Worm (Caenorhabditis elegans) whole organism, L4 larva: ENCODE results near the gene lido-15.

Experiments used
- D1046.2 ChIP-seq: fragments of 200-800 bp; sonication (Bioruptor generic); IDR thresholded peaks from 2 replicates; pipeline ENCODE4 v1.3.6; 2022; ENCODE audit warnings: missing genetic modification characterization, missing compliant biosample characterization
- F44E2.7 ChIP-seq: fragments of 200-800 bp; sonication (Bioruptor generic); IDR thresholded peaks from 2 replicates; pipeline ENCODE4 v2.1.2; 2022; ENCODE audit warnings: missing genetic modification characterization, missing compliant biosample characterization
- T26A8.4 ChIP-seq: fragments of 200-800 bp; sonication (Bioruptor generic); IDR thresholded peaks from 2 replicates; pipeline ENCODE4 v1.3.6; 2022; ENCODE audit warnings: missing genetic modification characterization, missing compliant biosample characterization
- Y48G9A.11 ChIP-seq: fragments of 200-800 bp; sonication (Bioruptor generic); IDR thresholded peaks from 2 replicates; pipeline ENCODE4 v1.3.6; 2022; ENCODE audit warnings: missing genetic modification reagents, missing genetic modification characterization, missing compliant biosample characterization
- Y5F2A.4 ChIP-seq: fragments of 200-800 bp; sonication (Bioruptor generic); optimal IDR thresholded peaks from 2 replicates; lab custom pipeline; 2018; ENCODE audit warnings: mild to moderate bottlenecking, missing genetic modification characterization, missing compliant biosample characterization
- Y75B8A.6 ChIP-seq: fragments of 200-800 bp; sonication (Bioruptor generic); IDR thresholded peaks from 2 replicates; pipeline ENCODE4 v1.3.6; 2022; ENCODE audit warnings: missing genetic modification reagents, missing genetic modification characterization, missing compliant biosample characterization
- ZK546.5 ChIP-seq, 2 experiments: sonication (generic microtip); optimal IDR thresholded peaks; 2 replicates each; lab custom pipeline; 2017; ENCODE audit warnings: missing biosample characterization in 2 of 2, missing genetic modification characterization in 2 of 2
- aly-2 ChIP-seq: sonication (generic microtip); optimal IDR thresholded peaks from 2 replicates; lab custom pipeline; 2018; ENCODE audit warnings: missing biosample characterization, missing genetic modification characterization
- ama-1 ChIP-seq: fragments of 150-350 bp; optimal IDR thresholded peaks from 2 replicates; lab custom pipeline; 2014; ENCODE audit warnings: inconsistent platforms, mixed read lengths
- arid-1 ChIP-seq: fragments of 200-800 bp; sonication (Bioruptor generic); conservative IDR thresholded peaks from 2 replicates; pipeline ENCODE4 v1.3.6; 2022; ENCODE audit warnings: missing genetic modification reagents, missing genetic modification characterization, missing compliant biosample characterization
- attf-4 ChIP-seq: sonication (generic microtip); optimal IDR thresholded peaks from 3 replicates; lab custom pipeline; 2017; ENCODE audit warnings: missing biosample characterization, missing genetic modification characterization
- ceh-28 ChIP-seq: fragments of 150-350 bp; optimal IDR thresholded peaks from 2 replicates; lab custom pipeline; 2014; ENCODE audit warnings: missing biosample characterization, missing genetic modification reagents, missing genetic modification characterization
- ceh-32 ChIP-seq: sonication (generic microtip); optimal IDR thresholded peaks from 2 replicates; lab custom pipeline; 2016; ENCODE audit warnings: mild to moderate bottlenecking, missing genetic modification characterization, missing compliant biosample characterization; ENCODE audit not compliant: poor library complexity
- ceh-44 ChIP-seq: fragments of 200-800 bp; sonication (Bioruptor generic); IDR thresholded peaks from 2 replicates; pipeline ENCODE4 v1.3.6; 2022; ENCODE audit warnings: missing genetic modification reagents, missing genetic modification characterization, missing compliant biosample characterization
- ceh-62 ChIP-seq: sonication (generic microtip); optimal IDR thresholded peaks from 2 replicates; lab custom pipeline; 2017; ENCODE audit warnings: missing biosample characterization, missing genetic modification characterization
- ceh-82 ChIP-seq: sonication (generic microtip); optimal IDR thresholded peaks from 2 replicates; lab custom pipeline; 2017; ENCODE audit warnings: missing biosample characterization, missing genetic modification characterization
- cey-2 ChIP-seq: sonication (generic microtip); optimal IDR thresholded peaks from 3 replicates; lab custom pipeline; 2017; ENCODE audit warnings: missing genetic modification characterization, mild to moderate bottlenecking, missing compliant biosample characterization, antibody characterized with exemption, borderline replicate concordance; ENCODE audit not compliant: insufficient read depth
- ctbp-1 ChIP-seq: fragments of 200-800 bp; sonication (Bioruptor generic); IDR thresholded peaks from 2 replicates; pipeline ENCODE4 v1.3.6; 2022; ENCODE audit warnings: missing genetic modification reagents, missing genetic modification characterization, missing compliant biosample characterization
- daf-16 ChIP-seq, 3 experiments: sonication (generic microtip); optimal IDR thresholded peaks; 2 replicates each; lab custom pipeline; 2016 to 2017; ENCODE audit warnings: missing genetic modification characterization in 3 of 3, missing genetic modification reagents in 3 of 3, mild to moderate bottlenecking in 2 of 3, missing compliant biosample characterization in 2 of 3, missing biosample characterization in 1 of 3, moderate library complexity in 1 of 3
- daf-19 ChIP-seq: fragments of 200-800 bp; sonication (Bioruptor generic); conservative IDR thresholded peaks from 2 replicates; pipeline ENCODE4 v1.3.6; 2022; ENCODE audit warnings: missing genetic modification characterization, missing compliant biosample characterization
- daf-8 ChIP-seq: fragments of 200-800 bp; sonication (Bioruptor generic); IDR thresholded peaks from 2 replicates; pipeline ENCODE4 v1.3.6; 2022; ENCODE audit warnings: missing genetic modification characterization, missing compliant biosample characterization
- dmd-6 ChIP-seq: fragments of 200-800 bp; sonication (Bioruptor generic); IDR thresholded peaks from 2 replicates; pipeline ENCODE4 v1.3.6; 2022; ENCODE audit warnings: missing genetic modification reagents, missing genetic modification characterization, missing compliant biosample characterization
- dve-1 ChIP-seq: sonication (generic microtip); optimal IDR thresholded peaks from 2 replicates; lab custom pipeline; 2017; ENCODE audit warnings: antibody characterized with exemption, mild to moderate bottlenecking, missing genetic modification characterization, missing compliant biosample characterization; ENCODE audit not compliant: insufficient read depth
- fkh-10 ChIP-seq: fragments of 150-350 bp; optimal IDR thresholded peaks from 2 replicates; lab custom pipeline; 2014; ENCODE audit warnings: missing biosample characterization, missing genetic modification reagents, missing genetic modification characterization
- gei-8 ChIP-seq: fragments of 200-800 bp; sonication (Bioruptor generic); optimal IDR thresholded peaks from 2 replicates; lab custom pipeline; 2018; ENCODE audit warnings: mild to moderate bottlenecking, missing genetic modification characterization, missing compliant biosample characterization
- hlh-30 ChIP-seq: sonication (generic microtip); optimal IDR thresholded peaks from 2 replicates; lab custom pipeline; 2017; ENCODE audit warnings: antibody characterized with exemption, mild to moderate bottlenecking, missing genetic modification characterization, missing compliant biosample characterization; ENCODE audit not compliant: insufficient read depth
- jun-1 ChIP-seq: fragments of 150-350 bp; optimal IDR thresholded peaks from 2 replicates; lab custom pipeline; 2014; ENCODE audit warnings: missing biosample characterization, missing genetic modification reagents, missing genetic modification characterization
- lin-1 ChIP-seq: fragments of 200-800 bp; sonication (Bioruptor generic); IDR thresholded peaks from 2 replicates; pipeline ENCODE4 v1.3.6; 2022; ENCODE audit warnings: missing genetic modification reagents, missing genetic modification characterization, missing compliant biosample characterization
- lin-13 ChIP-seq: fragments of 150-350 bp; optimal IDR thresholded peaks from 2 replicates; lab custom pipeline; 2014; ENCODE audit warnings: missing biosample characterization, missing genetic modification reagents, missing genetic modification characterization
- lin-29 ChIP-seq: fragments of 200-800 bp; sonication (Bioruptor generic); IDR thresholded peaks from 2 replicates; pipeline ENCODE4 v1.3.6; 2022; ENCODE audit warnings: missing genetic modification reagents, missing genetic modification characterization, missing compliant biosample characterization
- lin-38 ChIP-seq: fragments of 200-800 bp; sonication (Bioruptor generic); IDR thresholded peaks from 2 replicates; pipeline ENCODE4 v1.3.6; 2022; ENCODE audit warnings: missing genetic modification reagents, missing genetic modification characterization, missing compliant biosample characterization
- lsy-2 ChIP-seq, 2 experiments: fragments of 150-350 bp in 1 of 2; sonication (generic microtip) in 1 of 2; optimal IDR thresholded peaks; 2 replicates each; lab custom pipeline; 2014 to 2017; ENCODE audit warnings: missing biosample characterization in 2 of 2, missing genetic modification characterization in 2 of 2
- mes-2 ChIP-seq: sonication (generic microtip); optimal IDR thresholded peaks from 2 replicates; lab custom pipeline; 2016; ENCODE audit warnings: missing genotype, mild to moderate bottlenecking, missing genetic modification characterization, missing compliant biosample characterization; ENCODE audit not compliant: poor library complexity, severe bottlenecking
- mxl-2 ChIP-seq: fragments of 200-800 bp; sonication (Bioruptor generic); conservative IDR thresholded peaks from 2 replicates; pipeline ENCODE4 v1.3.6; 2022; ENCODE audit warnings: missing genetic modification reagents, missing genetic modification characterization, missing compliant biosample characterization
- nhr-102 ChIP-seq: sonication (generic microtip); optimal IDR thresholded peaks from 2 replicates; lab custom pipeline; 2016; ENCODE audit warnings: mild to moderate bottlenecking, missing genetic modification characterization, moderate library complexity, missing compliant biosample characterization
- nhr-237 ChIP-seq: sonication (generic microtip); optimal IDR thresholded peaks from 2 replicates; lab custom pipeline; 2017; ENCODE audit warnings: missing biosample characterization, missing genetic modification characterization
- nhr-25 ChIP-seq: sonication (generic microtip); optimal IDR thresholded peaks from 2 replicates; lab custom pipeline; 2017; ENCODE audit warnings: missing genetic modification characterization, mild to moderate bottlenecking, missing compliant biosample characterization, antibody characterized with exemption, moderate library complexity, borderline replicate concordance; ENCODE audit not compliant: insufficient read depth
- nhr-41 ChIP-seq: fragments of 200-800 bp; sonication (Bioruptor generic); IDR thresholded peaks from 2 replicates; pipeline ENCODE4 v1.3.6; 2022; ENCODE audit warnings: missing genetic modification reagents, missing genetic modification characterization, missing compliant biosample characterization
- nhr-42 ChIP-seq: fragments of 200-800 bp; sonication (Bioruptor generic); IDR thresholded peaks from 2 replicates; pipeline ENCODE4 v1.3.6; 2022; ENCODE audit warnings: missing genetic modification characterization, missing compliant biosample characterization
- nhr-6 ChIP-seq: fragments of 150-350 bp; optimal IDR thresholded peaks from 2 replicates; lab custom pipeline; 2014; ENCODE audit warnings: missing biosample characterization, missing genetic modification characterization
- nhr-76 ChIP-seq: fragments of 150-350 bp; optimal IDR thresholded peaks from 2 replicates; lab custom pipeline; 2014; ENCODE audit warnings: missing biosample characterization, missing genetic modification characterization
- nhr-77 ChIP-seq: fragments of 150-350 bp; optimal IDR thresholded peaks from 2 replicates; lab custom pipeline; 2014; ENCODE audit warnings: missing biosample characterization, missing genetic modification characterization
- php-3 ChIP-seq: fragments of 200-800 bp; sonication (Bioruptor generic); IDR thresholded peaks from 2 replicates; pipeline ENCODE4 v1.3.6; 2022; ENCODE audit warnings: missing genetic modification reagents, missing genetic modification characterization, missing compliant biosample characterization
- skn-1 ChIP-seq: fragments of 150-350 bp; optimal IDR thresholded peaks from 2 replicates; lab custom pipeline; 2014; ENCODE audit warnings: missing biosample characterization, missing genetic modification characterization
- snpc-1.2 ChIP-seq: fragments of 200-800 bp; sonication (Bioruptor generic); IDR thresholded peaks from 2 replicates; pipeline ENCODE4 v1.3.6; 2022; ENCODE audit warnings: missing genetic modification reagents, missing genetic modification characterization, missing compliant biosample characterization
- spr-1 ChIP-seq: sonication (generic microtip); optimal IDR thresholded peaks from 2 replicates; lab custom pipeline; 2016; ENCODE audit warnings: mild to moderate bottlenecking, missing genetic modification characterization, missing compliant biosample characterization
- zag-1 ChIP-seq: fragments of 150-350 bp; optimal IDR thresholded peaks from 2 replicates; lab custom pipeline; 2014; ENCODE audit warnings: missing biosample characterization, missing genetic modification characterization
- zfp-3 ChIP-seq: fragments of 200-800 bp; sonication (Bioruptor generic); conservative IDR thresholded peaks from 2 replicates; pipeline ENCODE4 v1.3.6; 2022; ENCODE audit warnings: missing genetic modification reagents, missing genetic modification characterization, missing compliant biosample characterization
- zip-2 ChIP-seq: fragments of 150-350 bp; optimal IDR thresholded peaks from 2 replicates; lab custom pipeline; 2014; ENCODE audit warnings: missing biosample characterization, missing genetic modification characterization
- ztf-11 ChIP-seq: fragments of 150-350 bp; optimal IDR thresholded peaks from 2 replicates; lab custom pipeline; 2014; ENCODE audit warnings: missing biosample characterization, missing genetic modification characterization
- ztf-7 ChIP-seq: fragments of 150-350 bp; optimal IDR thresholded peaks from 2 replicates; lab custom pipeline; 2014; ENCODE audit warnings: missing biosample characterization, missing genetic modification characterization

Gene lido-15

ce11 chrII:3810550-3810949, 1.5 kb upstream of the lido-15 start (continued):
- TF ChIP-seq nhr-42 (GFP tag; lab: Robert Waterston, UW) (no peak), ztf-7 (tag; lab: Kevin White, UChicago) (no peak), hlh-30 (tag; lab: Kevin White, UChicago) (peak; percentile 34), ceh-82 (tag; lab: Kevin White, UChicago) (no peak), ctbp-1 (GFP tag; lab: Robert Waterston, UW) (no peak), lin-29 (GFP tag; lab: Robert Waterston, UW) (no peak), ceh-44 (GFP tag; lab: Robert Waterston, UW) (no peak), Y75B8A.6 (GFP tag; lab: Robert Waterston, UW) (no peak), gei-8 (GFP tag; lab: Kevin White, UChicago) (no peak), php-3 (0 out of 2 replicates have a peak, but pooled peaks have one; percentile 36), ztf-11 (tag; lab: Kevin White, UChicago) (no peak), D1046.2 (GFP tag; lab: Robert Waterston, UW) (no peak), ceh-62 (tag; lab: Kevin White, UChicago) (no peak), daf-8 (no peak), skn-1 (tag; lab: Kevin White, UChicago) (no peak), jun-1 (tag; lab: Kevin White, UChicago) (no peak), Y48G9A.11 (GFP tag; lab: Robert Waterston, UW) (no peak), dmd-6 (peak; percentile 36; the same call in 1 of the 2 replicates), mxl-2 (no peak), lin-38 (GFP tag; lab: Robert Waterston, UW) (0 out of 2 replicates have a peak, but pooled peaks have one; percentile 7), daf-16 (GFP tag; optimal IDR thresholded peaks at IDR 0.05; lab: Kevin White, UChicago) (peak in 1 of 2 experiments; percentile 64), daf-16 (tag; optimal IDR thresholded peaks at IDR 0.05; lab: Kevin White, UChicago) (peak; percentile 77), nhr-76 (no peak), fkh-10 (GFP tag; lab: Kevin White, UChicago) (no peak), Y5F2A.4 (GFP tag; lab: Kevin White, UChicago) (no peak), arid-1 (GFP tag; lab: Robert Waterston, UW) (no peak), ceh-32 (no peak), nhr-237 (no peak), nhr-41 (no peak), attf-4 (tag; lab: Kevin White, UChicago) (no peak), mes-2 (tag; lab: Kevin White, UChicago) (peak; percentile 47), aly-2 (no peak), lsy-2 (tag; optimal IDR thresholded peaks at IDR 0.05; lab: Kevin White, UChicago) (peak in 1 of 2 experiments; percentile 49), spr-1 (tag; lab: Kevin White, UChicago) (peak; percentile 27), ama-1 (lab: Kevin White, UChicago) (no peak), nhr-77 (tag; lab: Kevin White, UChicago) (no peak), zip-2 (tag; lab: Kevin White, UChicago) (no peak), nhr-6 (tag; lab: Kevin White, UChicago) (peak; percentile 42), nhr-102 (tag; lab: Kevin White, UChicago) (peak; percentile 30), F44E2.7 (GFP tag; lab: Robert Waterston, UW) (no peak), cey-2 (tag; lab: Kevin White, UChicago) (no peak), daf-19 (no peak), dve-1 (tag; lab: Kevin White, UChicago) (peak; percentile 87), nhr-25 (tag; lab: Kevin White, UChicago) (no peak), lin-1 (GFP tag; lab: Robert Waterston, UW) (no peak), ceh-28 (tag; lab: Kevin White, UChicago) (no peak), snpc-1.2 (GFP tag; lab: Robert Waterston, UW) (no peak), ZK546.5 (tag; optimal IDR thresholded peaks at IDR 0.05; lab: Kevin White, UChicago) (no peak), zfp-3 (GFP tag; lab: Robert Waterston, UW) (no peak), lin-13 (GFP tag; lab: Kevin White, UChicago) (peak; percentile 24), zag-1 (tag; lab: Kevin White, UChicago) (no peak), T26A8.4 (no peak)
